Worm (Caenorhabditis elegans): ENCODE data around the gene hpo-7.

Gene hpo-7

ce11 chrII:2122091-2122490, 13.4 kb downstream of the hpo-7 start, which contains the start of gene math-37:
Gene math-37, minus strand, starts transcription at chrII:2122191.
- TF ChIP-seq F13C5.2 (tag; optimal IDR thresholded peaks at IDR 0.05) (no peak), tra-4 (tag; optimal IDR thresholded peaks at IDR 0.05) (no peak), hmg-4 (GFP tag; optimal IDR thresholded peaks at IDR 0.05) (no peak), hnd-1 (tag; optimal IDR thresholded peaks at IDR 0.05) (no peak), tbx-37 (GFP tag; conservative IDR thresholded peaks at IDR 0.05) (no peak), scrt-1 (GFP tag; IDR thresholded peaks at IDR 0.05) (no peak), tbx-11 (GFP tag; IDR thresholded peaks at IDR 0.05) (no peak), B0310.2 (tag; optimal IDR thresholded peaks at IDR 0.05) (no peak), hmbx-1 (tag; optimal IDR thresholded peaks at IDR 0.05) (no peak), aly-1 (tag; optimal IDR thresholded peaks at IDR 0.05) (no peak), ceh-36 (tag; optimal IDR thresholded peaks at IDR 0.05) (no peak), ets-7 (tag; optimal IDR thresholded peaks at IDR 0.05) (no peak), ceh-13 (GFP tag; optimal IDR thresholded peaks at IDR 0.05) (no peak), sea-1 (GFP tag; conservative IDR thresholded peaks at IDR 0.05) (no peak), ama-1 (optimal IDR thresholded peaks at IDR 0.05) (no peak), pes-1 (GFP tag; IDR thresholded peaks at IDR 0.05) (no peak), flt-1 (GFP tag; IDR thresholded peaks at IDR 0.05) (no peak)

- TF ChIP-seq hmbx-1 (tag; optimal IDR thresholded peaks at IDR 0.05) (no peak), tra-4 (tag; optimal IDR thresholded peaks at IDR 0.05) (no peak), tbx-11 (GFP tag; IDR thresholded peaks at IDR 0.05) (no peak), ceh-13 (GFP tag; optimal IDR thresholded peaks at IDR 0.05) (no peak), tbx-37 (GFP tag; conservative IDR thresholded peaks at IDR 0.05) (no peak), hnd-1 (tag; optimal IDR thresholded peaks at IDR 0.05) (no peak), aly-1 (tag; optimal IDR thresholded peaks at IDR 0.05) (no peak), B0310.2 (tag; optimal IDR thresholded peaks at IDR 0.05) (no peak), ets-7 (tag; optimal IDR thresholded peaks at IDR 0.05) (no peak), sea-1 (GFP tag; conservative IDR thresholded peaks at IDR 0.05) (no peak), pes-1 (GFP tag; IDR thresholded peaks at IDR 0.05) (no peak), ama-1 (optimal IDR thresholded peaks at IDR 0.05) (no peak), F13C5.2 (tag; optimal IDR thresholded peaks at IDR 0.05) (no peak), scrt-1 (GFP tag; IDR thresholded peaks at IDR 0.05) (no peak), ceh-36 (tag; optimal IDR thresholded peaks at IDR 0.05) (no peak), flt-1 (GFP tag; IDR thresholded peaks at IDR 0.05) (no peak)
These were observed 18.7 kb downstream of the hpo-7 start, which contains the start of gene srh-195 for ce11 chrII:2116794-2117193. Gene srh-195, minus strand, starts transcription at chrII:2116894.

- TF ChIP-seq F13C5.2 (tag; optimal IDR thresholded peaks at IDR 0.05), result no peak
- TF ChIP-seq B0310.2 (tag; optimal IDR thresholded peaks at IDR 0.05), result no peak
- no peak for TF ChIP-seq ceh-36 (tag; optimal IDR thresholded peaks at IDR 0.05)
- no peak for TF ChIP-seq ets-7 (tag; optimal IDR thresholded peaks at IDR 0.05)
- TF ChIP-seq ama-1 (optimal IDR thresholded peaks at IDR 0.05), result no peak
These were observed 21.0 kb downstream of the hpo-7 start for ce11 chrII:2114488-2114887.

ce11 chrII:2112948-2113347, 22.6 kb downstream of the hpo-7 start, which contains the start of gene R52.6:
Gene R52.6, minus strand, starts transcription at chrII:2113048.
- TF ChIP-seq ets-7 (tag; optimal IDR thresholded peaks at IDR 0.05) (no peak), tbx-37 (GFP tag; conservative IDR thresholded peaks at IDR 0.05) (no peak), hmg-4 (GFP tag; optimal IDR thresholded peaks at IDR 0.05) (no peak), ceh-36 (tag; optimal IDR thresholded peaks at IDR 0.05) (no peak), tra-4 (tag; optimal IDR thresholded peaks at IDR 0.05) (no peak), flt-1 (GFP tag; IDR thresholded peaks at IDR 0.05) (no peak), aly-1 (tag; optimal IDR thresholded peaks at IDR 0.05) (no peak), hnd-1 (tag; optimal IDR thresholded peaks at IDR 0.05) (no peak), scrt-1 (GFP tag; IDR thresholded peaks at IDR 0.05) (no peak), ama-1 (optimal IDR thresholded peaks at IDR 0.05) (no peak), B0310.2 (tag; optimal IDR thresholded peaks at IDR 0.05) (no peak)

ce11 chrII:2109943-2110342, 25.6 kb downstream of the hpo-7 start, which contains the start of gene R52.5:
Gene R52.5, minus strand, starts transcription at chrII:2110043.
- TF ChIP-seq ceh-13 (GFP tag; optimal IDR thresholded peaks at IDR 0.05) (no peak), ama-1 (optimal IDR thresholded peaks at IDR 0.05) (no peak), ets-7 (tag; optimal IDR thresholded peaks at IDR 0.05) (no peak), flt-1 (GFP tag; IDR thresholded peaks at IDR 0.05) (no peak), hmg-4 (GFP tag; optimal IDR thresholded peaks at IDR 0.05) (no peak), hmbx-1 (tag; optimal IDR thresholded peaks at IDR 0.05) (no peak), aly-1 (tag; optimal IDR thresholded peaks at IDR 0.05) (no peak), pes-1 (GFP tag; IDR thresholded peaks at IDR 0.05) (no peak), tbx-11 (GFP tag; IDR thresholded peaks at IDR 0.05) (no peak), hnd-1 (tag; optimal IDR thresholded peaks at IDR 0.05) (no peak), B0310.2 (tag; optimal IDR thresholded peaks at IDR 0.05) (no peak)

ce11 chrII:2108295-2108694, 27.2 kb downstream of the hpo-7 start, which contains the start of gene R52.4:
Gene R52.4, minus strand, starts transcription at chrII:2108395.
- TF ChIP-seq tbx-37 (GFP tag; conservative IDR thresholded peaks at IDR 0.05) (no peak), tbx-11 (GFP tag; IDR thresholded peaks at IDR 0.05) (no peak), hmg-4 (GFP tag; optimal IDR thresholded peaks at IDR 0.05) (no peak), ceh-36 (tag; optimal IDR thresholded peaks at IDR 0.05) (no peak), ama-1 (optimal IDR thresholded peaks at IDR 0.05) (no peak), ets-7 (tag; optimal IDR thresholded peaks at IDR 0.05) (no peak), aly-1 (tag; optimal IDR thresholded peaks at IDR 0.05) (no peak), pes-1 (GFP tag; IDR thresholded peaks at IDR 0.05) (no peak)

- TF ChIP-seq hmbx-1 (tag; optimal IDR thresholded peaks at IDR 0.05) (no peak), pes-1 (GFP tag; IDR thresholded peaks at IDR 0.05) (no peak), hnd-1 (tag; optimal IDR thresholded peaks at IDR 0.05) (no peak), tbx-11 (GFP tag; IDR thresholded peaks at IDR 0.05) (no peak), ceh-36 (tag; optimal IDR thresholded peaks at IDR 0.05) (no peak), ceh-13 (GFP tag; optimal IDR thresholded peaks at IDR 0.05) (no peak), tra-4 (tag; optimal IDR thresholded peaks at IDR 0.05) (no peak), scrt-1 (GFP tag; IDR thresholded peaks at IDR 0.05) (no peak), F13C5.2 (tag; optimal IDR thresholded peaks at IDR 0.05) (no peak), hmg-4 (GFP tag; optimal IDR thresholded peaks at IDR 0.05) (no peak), sea-1 (GFP tag; conservative IDR thresholded peaks at IDR 0.05) (no peak), ets-7 (tag; optimal IDR thresholded peaks at IDR 0.05) (no peak), aly-1 (tag; optimal IDR thresholded peaks at IDR 0.05) (no peak), tbx-37 (GFP tag; conservative IDR thresholded peaks at IDR 0.05) (no peak), B0310.2 (tag; optimal IDR thresholded peaks at IDR 0.05) (no peak), flt-1 (GFP tag; IDR thresholded peaks at IDR 0.05) (no peak), ama-1 (optimal IDR thresholded peaks at IDR 0.05) (no peak)
These were observed 36.1 kb downstream of the hpo-7 start, which contains the start of gene math-42 for ce11 chrII:2099139-2099976. Gene math-42, plus strand, starts transcription at chrII:2099926.
